Worm (Caenorhabditis elegans) whole organism, mixed stage, embryonic: ENCODE data around the gene F07E5.7.

Experiments used
- lsy-2 ChIP-seq: fragments of 150-350 bp; optimal IDR thresholded peaks from 2 replicates; lab custom pipeline; 2014; ENCODE audit warnings: missing biosample characterization, missing genetic modification characterization
- unc-62 ChIP-seq: fragments of 150-350 bp; optimal IDR thresholded peaks from 2 replicates; lab custom pipeline; 2014; ENCODE audit warnings: missing biosample characterization, missing genetic modification reagents, missing genetic modification characterization

DNA sequence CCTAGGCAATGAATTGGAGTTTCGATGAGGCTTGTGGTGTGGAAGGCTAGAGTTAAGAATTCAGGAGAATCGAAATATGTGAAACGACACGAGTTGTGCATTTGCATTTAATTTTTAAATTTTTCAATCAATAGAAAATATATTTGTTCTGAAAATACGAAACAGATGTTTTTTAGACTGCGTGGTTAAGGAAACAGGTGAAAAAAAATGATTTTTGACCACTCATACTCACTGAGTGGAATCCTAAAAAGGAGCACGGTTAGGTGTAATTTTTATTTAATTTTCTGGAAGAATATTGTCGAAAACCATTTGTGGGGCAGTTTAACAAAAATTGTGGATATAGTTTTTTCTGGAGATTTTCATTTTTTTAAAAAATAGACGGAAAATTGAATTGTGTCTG, 45.5 kb upstream of the F07E5.7 start, which contains the start of gene srh-195:
- TF ChIP-seq unc-62 (GFP tag; lab: Kevin White, UChicago) (no peak), lsy-2 (tag; lab: Kevin White, UChicago) (no peak)
